Worm (Caenorhabditis elegans): ENCODE measurements around the gene C43H6.4.
A peak's percentile ranks its signal among the peaks of the same experiment; 100 is the strongest.

Gene C43H6.4

ce11 chrX:2410978-2411377 lies 7.2 kb downstream of the C43H6.4 start:
- TF ChIP-seq cog-1 (tag; optimal IDR thresholded peaks at IDR 0.05) (no peak), med-1 (GFP tag; optimal IDR thresholded peaks at IDR 0.05; ENCODE audit: insufficient read depth) (no peak), tab-1 (GFP tag; IDR thresholded peaks at IDR 0.05) (no peak), T22C8.4 (GFP tag; IDR thresholded peaks at IDR 0.05) (no peak), ref-1 (GFP tag; conservative IDR thresholded peaks at IDR 0.05) (no peak), klf-2 (GFP tag; conservative IDR thresholded peaks at IDR 0.05) (no peak), ztf-29 (GFP tag; IDR thresholded peaks at IDR 0.05) (no peak), flt-1 (GFP tag; IDR thresholded peaks at IDR 0.05) (no peak), ztf-23 (GFP tag; IDR thresholded peaks at IDR 0.05) (no peak)

ce11 chrX:2413277-2413676 lies 9.5 kb downstream of the C43H6.4 start, which contains the start of gene hlh-15:
Gene hlh-15 (minus strand): TSS chrX:2413377.
- TF ChIP-seq klf-2 (GFP tag; conservative IDR thresholded peaks at IDR 0.05) (no peak), med-1 (GFP tag; optimal IDR thresholded peaks at IDR 0.05; ENCODE audit: insufficient read depth) (no peak), cog-1 (tag; optimal IDR thresholded peaks at IDR 0.05) (no peak), ztf-23 (GFP tag; IDR thresholded peaks at IDR 0.05) (no peak), T22C8.4 (GFP tag; IDR thresholded peaks at IDR 0.05) (no peak), ref-1 (GFP tag; conservative IDR thresholded peaks at IDR 0.05) (no peak), flt-1 (GFP tag; IDR thresholded peaks at IDR 0.05) (no peak)

ce11 chrX:2419777-2420176 lies 16.0 kb downstream of the C43H6.4 start, which contains the start of gene glr-7:
Gene glr-7 (minus strand): TSS chrX:2419877.
- TF ChIP-seq flt-1 (GFP tag; IDR thresholded peaks at IDR 0.05) (no peak), T22C8.4 (GFP tag; IDR thresholded peaks at IDR 0.05) (no peak), cog-1 (tag; optimal IDR thresholded peaks at IDR 0.05) (no peak), ref-1 (GFP tag; conservative IDR thresholded peaks at IDR 0.05) (no peak), ztf-29 (GFP tag; IDR thresholded peaks at IDR 0.05) (no peak), med-1 (GFP tag; optimal IDR thresholded peaks at IDR 0.05; ENCODE audit: insufficient read depth) (no peak), tab-1 (GFP tag; IDR thresholded peaks at IDR 0.05) (no peak), ztf-23 (GFP tag; IDR thresholded peaks at IDR 0.05) (no peak), klf-2 (GFP tag; conservative IDR thresholded peaks at IDR 0.05) (no peak)

ce11 chrX:2422123-2422522 lies 18.3 kb downstream of the C43H6.4 start:
- TF ChIP-seq med-1 (GFP tag; optimal IDR thresholded peaks at IDR 0.05; ENCODE audit: insufficient read depth) (no peak), tab-1 (GFP tag; IDR thresholded peaks at IDR 0.05) (no peak), cog-1 (tag; optimal IDR thresholded peaks at IDR 0.05) (no peak), ztf-29 (GFP tag; IDR thresholded peaks at IDR 0.05) (no peak), klf-2 (GFP tag; conservative IDR thresholded peaks at IDR 0.05) (no peak), flt-1 (GFP tag; IDR thresholded peaks at IDR 0.05) (no peak), ref-1 (GFP tag; conservative IDR thresholded peaks at IDR 0.05) (no peak), ztf-23 (GFP tag; IDR thresholded peaks at IDR 0.05) (no peak), T22C8.4 (GFP tag; IDR thresholded peaks at IDR 0.05) (no peak)

ce11 chrX:2425284-2425683 lies 21.5 kb downstream of the C43H6.4 start:
- TF ChIP-seq tab-1 (GFP tag; IDR thresholded peaks at IDR 0.05) (no peak), T22C8.4 (GFP tag; IDR thresholded peaks at IDR 0.05) (no peak), flt-1 (GFP tag; IDR thresholded peaks at IDR 0.05) (no peak)

DNA sequence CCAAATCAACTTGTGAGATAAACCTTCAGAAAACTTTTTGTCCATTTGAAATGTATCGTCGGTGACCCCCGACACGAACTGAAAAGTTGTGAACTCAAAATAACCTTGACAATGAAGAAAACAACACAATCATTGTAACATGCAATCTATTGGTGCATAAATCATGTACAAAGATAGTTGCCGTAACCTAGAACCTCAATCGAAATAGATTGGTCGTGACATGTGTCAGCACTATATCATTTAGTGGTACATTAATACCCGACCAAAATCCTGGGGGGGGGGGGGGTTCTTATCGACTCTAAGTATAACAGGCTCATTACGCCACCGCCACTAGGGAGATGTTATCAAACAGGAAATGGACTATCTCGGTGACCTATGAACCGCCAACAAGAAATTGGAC lies 23.1 kb downstream of the C43H6.4 start:
- TF ChIP-seq ztf-29 (GFP tag; IDR thresholded peaks at IDR 0.05) (no peak), ztf-23 (GFP tag; IDR thresholded peaks at IDR 0.05) (no peak), tab-1 (GFP tag; IDR thresholded peaks at IDR 0.05) (no peak), T22C8.4 (GFP tag; IDR thresholded peaks at IDR 0.05) (no peak), flt-1 (GFP tag; IDR thresholded peaks at IDR 0.05) (no peak), cog-1 (tag; optimal IDR thresholded peaks at IDR 0.05) (no peak), klf-2 (GFP tag; conservative IDR thresholded peaks at IDR 0.05) (no peak)

DNA sequence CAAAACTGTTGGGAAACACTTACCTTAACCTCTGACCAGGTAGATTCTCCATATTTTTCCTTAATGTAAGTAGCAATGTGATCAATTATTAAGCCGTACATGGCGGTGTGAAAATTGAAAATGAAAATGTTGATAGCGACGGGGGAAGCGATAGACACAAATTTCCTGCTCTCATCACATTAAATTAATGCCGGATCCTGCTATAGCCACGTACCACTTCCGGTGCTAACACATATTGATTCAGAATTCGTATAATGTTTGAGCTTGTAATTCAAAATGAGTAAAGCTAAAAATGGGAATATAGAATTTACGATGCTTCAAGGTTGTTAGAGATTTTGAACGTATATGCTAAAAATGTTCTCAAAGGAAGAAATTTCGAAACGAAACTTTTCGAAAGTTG lies 23.6 kb downstream of the C43H6.4 start, which contains the start of gene gcy-31:
Gene gcy-31, minus strand, starts transcription at position 101 of the 400 bp plus-strand sequence.
- TF ChIP-seq ztf-29 (GFP tag; IDR thresholded peaks at IDR 0.05) (no peak), med-1 (GFP tag; optimal IDR thresholded peaks at IDR 0.05; ENCODE audit: insufficient read depth) (no peak), tab-1 (GFP tag; IDR thresholded peaks at IDR 0.05) (no peak), T22C8.4 (GFP tag; IDR thresholded peaks at IDR 0.05) (no peak), klf-2 (GFP tag; conservative IDR thresholded peaks at IDR 0.05) (no peak), cog-1 (tag; optimal IDR thresholded peaks at IDR 0.05) (no peak), ref-1 (GFP tag; conservative IDR thresholded peaks at IDR 0.05) (no peak)

DNA sequence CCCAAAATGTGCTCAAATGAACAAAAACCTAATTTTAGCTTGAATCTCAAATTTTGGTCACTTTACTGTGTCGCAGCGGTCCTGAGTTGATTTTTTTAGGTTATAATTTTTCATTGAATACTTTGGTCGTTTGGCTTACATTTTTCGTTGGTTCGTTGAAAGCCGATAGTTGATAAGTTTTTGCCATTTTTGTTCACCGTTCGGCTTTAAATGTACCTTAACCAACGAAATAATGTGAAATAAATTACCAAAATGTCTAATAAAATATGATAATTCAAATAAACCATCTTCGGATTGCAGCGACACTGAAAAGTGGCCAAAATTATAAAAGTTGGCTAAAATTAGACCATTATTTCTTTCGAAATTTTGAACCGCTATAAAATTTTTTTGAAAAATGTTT lies 26.5 kb downstream of the C43H6.4 start:
- no peak for TF ChIP-seq klf-2 (GFP tag; conservative IDR thresholded peaks at IDR 0.05)
- no peak for TF ChIP-seq med-1 (GFP tag; optimal IDR thresholded peaks at IDR 0.05; ENCODE audit: insufficient read depth)
- TF ChIP-seq T22C8.4 (GFP tag; IDR thresholded peaks at IDR 0.05), result no peak
- TF ChIP-seq ref-1 (GFP tag; conservative IDR thresholded peaks at IDR 0.05), result no peak
- no peak for TF ChIP-seq ztf-23 (GFP tag; IDR thresholded peaks at IDR 0.05)
- TF ChIP-seq cog-1 (tag; optimal IDR thresholded peaks at IDR 0.05), result no peak
- TF ChIP-seq ztf-29 (GFP tag; IDR thresholded peaks at IDR 0.05), result no peak

DNA sequence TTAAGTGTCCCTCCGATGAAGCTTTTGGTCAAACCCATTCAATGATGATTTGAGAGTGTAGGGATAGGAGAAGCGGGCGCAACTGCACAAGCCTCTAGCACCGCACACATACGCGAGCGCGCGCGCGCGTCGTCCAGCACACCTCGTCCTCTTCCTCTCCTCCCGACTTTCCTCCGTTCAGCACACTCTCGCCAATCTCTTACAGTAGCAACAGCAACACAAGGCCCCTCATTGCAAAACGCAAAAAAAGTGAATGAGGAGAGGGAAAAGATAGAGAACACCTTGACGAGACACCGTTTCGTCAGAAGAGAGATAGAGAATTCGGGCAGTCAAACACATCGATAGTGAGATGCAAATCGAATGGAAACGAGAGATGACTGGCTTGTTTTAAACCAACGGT lies 28.6 kb downstream of the C43H6.4 start:
- TF ChIP-seq ztf-29 (GFP tag; IDR thresholded peaks at IDR 0.05) (peak; percentile 91), cog-1 (tag; optimal IDR thresholded peaks at IDR 0.05) (peak; percentile 88), flt-1 (GFP tag; IDR thresholded peaks at IDR 0.05) (peak; percentile 65; the same call in 1 of the 2 replicates), med-1 (GFP tag; optimal IDR thresholded peaks at IDR 0.05; ENCODE audit: insufficient read depth) (no peak)

ce11 chrX:2433805-2434204 lies 30.0 kb downstream of the C43H6.4 start:
- peak; percentile 70 for TF ChIP-seq ztf-29 (GFP tag; IDR thresholded peaks at IDR 0.05)
- no peak for TF ChIP-seq med-1 (GFP tag; optimal IDR thresholded peaks at IDR 0.05; ENCODE audit: insufficient read depth)

ce11 chrX:2435353-2435752 lies 31.5 kb downstream of the C43H6.4 start:
- no peak for TF ChIP-seq med-1 (GFP tag; optimal IDR thresholded peaks at IDR 0.05; ENCODE audit: insufficient read depth)
- no peak for TF ChIP-seq ref-1 (GFP tag; conservative IDR thresholded peaks at IDR 0.05)
- no peak for TF ChIP-seq ztf-29 (GFP tag; IDR thresholded peaks at IDR 0.05)
- no peak for TF ChIP-seq cog-1 (tag; optimal IDR thresholded peaks at IDR 0.05)
- no peak for TF ChIP-seq flt-1 (GFP tag; IDR thresholded peaks at IDR 0.05)
- TF ChIP-seq klf-2 (GFP tag; conservative IDR thresholded peaks at IDR 0.05), result no peak
- TF ChIP-seq ztf-23 (GFP tag; IDR thresholded peaks at IDR 0.05), result no peak
- TF ChIP-seq T22C8.4 (GFP tag; IDR thresholded peaks at IDR 0.05), result no peak
- TF ChIP-seq tab-1 (GFP tag; IDR thresholded peaks at IDR 0.05), result no peak
